Worm (Caenorhabditis elegans): ENCODE measurements around the gene cox-5A.

DNA sequence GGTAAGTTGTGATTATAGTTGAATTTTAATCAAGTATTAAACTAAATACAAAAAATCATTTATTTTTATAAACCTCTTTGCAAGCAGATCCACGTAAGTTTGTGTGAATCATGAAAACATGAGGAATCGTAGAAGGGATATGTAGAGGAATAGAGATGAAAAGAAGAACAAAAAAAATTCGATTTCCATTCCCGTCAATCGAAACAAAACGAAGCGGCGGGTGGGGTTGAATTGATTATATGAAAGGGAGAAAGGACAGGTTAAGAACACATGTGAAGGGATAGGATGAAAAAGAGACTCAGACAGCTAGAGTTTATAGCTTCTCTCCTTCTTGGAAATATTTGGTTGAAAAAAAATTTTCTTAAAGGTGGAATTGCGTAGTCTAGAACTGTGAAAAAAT is 45.2 kb upstream of the cox-5A start:
- no peak for TF ChIP-seq ceh-9 (tag; optimal IDR thresholded peaks at IDR 0.05)
- TF ChIP-seq nfya-1 (tag; optimal IDR thresholded peaks at IDR 0.05) = no peak
- no peak for TF ChIP-seq ceh-30 (tag; optimal IDR thresholded peaks at IDR 0.05)
- no peak for TF ChIP-seq nhr-11 (tag; optimal IDR thresholded peaks at IDR 0.05)
- TF ChIP-seq rnt-1 (tag; optimal IDR thresholded peaks at IDR 0.05) = no peak
- TF ChIP-seq pha-4 (tag; optimal IDR thresholded peaks at IDR 0.05) = no peak
